Worm (Caenorhabditis elegans): ENCODE measurements around the gene F19B10.4.
A peak's percentile ranks its signal among the peaks of the same experiment; 100 is the strongest.

DNA sequence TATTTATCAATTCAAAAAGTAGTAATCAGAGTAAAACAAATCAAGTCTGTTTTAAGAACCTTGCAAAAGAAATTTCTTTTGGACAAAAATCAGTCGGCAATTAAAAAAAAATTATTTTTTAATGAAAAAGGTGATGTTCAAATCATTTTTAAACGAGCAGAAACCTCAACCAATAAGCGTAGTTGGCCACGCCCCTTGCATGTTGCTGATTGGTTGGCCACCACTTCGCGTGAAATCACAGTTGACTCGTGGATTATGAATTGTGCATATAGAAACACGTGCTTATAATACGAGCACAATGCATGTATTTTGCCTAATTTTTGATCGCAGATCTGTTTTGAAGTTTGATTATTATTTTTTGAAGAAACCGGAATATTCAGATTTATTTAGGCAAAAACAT, 5.3 kb downstream of the F19B10.4 start:
- 0 out of 2 replicates have a peak, but pooled peaks have one; percentile 50 for TF ChIP-seq nfyb-1 (GFP tag; IDR thresholded peaks at IDR 0.05)
- TF ChIP-seq B0019.2 (GFP tag; conservative IDR thresholded peaks at IDR 0.05): no peak
- TF ChIP-seq fkh-3 (tag; optimal IDR thresholded peaks at IDR 0.05): no peak
- TF ChIP-seq nhr-90 (tag; optimal IDR thresholded peaks at IDR 0.05): no peak
- no peak for TF ChIP-seq dox-1 (GFP tag; IDR thresholded peaks at IDR 0.05)
- no peak for TF ChIP-seq F57A8.1 (GFP tag; optimal IDR thresholded peaks at IDR 0.05)
